Worm (Caenorhabditis elegans) whole organism, early embryonic: ENCODE measurements around the gene F01G10.9.

Experiments used
- B0310.2 ChIP-seq: sonication (generic microtip); optimal IDR thresholded peaks from 2 replicates; lab custom pipeline; 2016; ENCODE audit warnings: mild to moderate bottlenecking, missing genetic modification characterization, missing compliant biosample characterization
- aly-1 ChIP-seq: sonication (generic microtip); optimal IDR thresholded peaks from 2 replicates; lab custom pipeline; 2016; ENCODE audit warnings: missing genetic modification characterization, missing compliant biosample characterization
- ama-1 ChIP-seq: fragments of 150-350 bp; optimal IDR thresholded peaks from 2 replicates; lab custom pipeline; 2014
- ceh-13 ChIP-seq: fragments of 200-800 bp; sonication (Bioruptor generic); optimal IDR thresholded peaks from 2 replicates; lab custom pipeline; 2018; ENCODE audit warnings: mild to moderate bottlenecking, missing genetic modification characterization, missing compliant biosample characterization
- ceh-36 ChIP-seq: sonication (generic microtip); optimal IDR thresholded peaks from 2 replicates; lab custom pipeline; 2016; ENCODE audit warnings: missing genetic modification characterization, inconsistent platforms, missing compliant biosample characterization
- flt-1 ChIP-seq: fragments of 200-800 bp; sonication (Bioruptor generic); IDR thresholded peaks from 2 replicates; pipeline ENCODE4 v1.3.6; 2022; ENCODE audit warnings: missing genetic modification characterization, missing compliant biosample characterization
- hmbx-1 ChIP-seq: sonication (generic microtip); optimal IDR thresholded peaks from 2 replicates; lab custom pipeline; 2016; ENCODE audit warnings: mild to moderate bottlenecking, missing genetic modification characterization, missing compliant biosample characterization
- hnd-1 ChIP-seq: sonication (generic microtip); optimal IDR thresholded peaks from 2 replicates; lab custom pipeline; 2016; ENCODE audit warnings: missing genetic modification characterization, missing compliant biosample characterization
- tbx-37 ChIP-seq: fragments of 200-800 bp; sonication (Bioruptor generic); conservative IDR thresholded peaks from 2 replicates; pipeline ENCODE4 v1.3.6; 2022; ENCODE audit warnings: missing genetic modification reagents, missing genetic modification characterization, missing compliant biosample characterization
- tra-4 ChIP-seq: sonication (generic microtip); optimal IDR thresholded peaks from 2 replicates; lab custom pipeline; 2017; ENCODE audit warnings: missing genetic modification characterization, missing compliant biosample characterization

ce11 chrIV:10241659-10242058, 17.8 kb downstream of the F01G10.9 start, which contains the start of gene lipl-7:
- no peak for TF ChIP-seq tbx-37 (GFP tag; lab: Robert Waterston, UW)
- no peak for TF ChIP-seq ama-1 (lab: Kevin White, UChicago)
- no peak for TF ChIP-seq hmbx-1 (tag; lab: Kevin White, UChicago)
- no peak for TF ChIP-seq tra-4 (tag; lab: Kevin White, UChicago)
- no peak for TF ChIP-seq flt-1 (GFP tag; lab: Robert Waterston, UW)
- no peak for TF ChIP-seq B0310.2 (tag; lab: Kevin White, UChicago)
- TF ChIP-seq ceh-13 (GFP tag; lab: Kevin White, UChicago): no peak
- TF ChIP-seq aly-1 (tag; lab: Kevin White, UChicago): no peak
- no peak for TF ChIP-seq hnd-1 (tag; lab: Kevin White, UChicago)
- no peak for TF ChIP-seq ceh-36
